Fruit fly (Drosophila melanogaster) whole organism, embryonic: ENCODE results near the gene CG13924.

Experiments
- BtbVII ChIP-seq: fragments of 200-800 bp; sonication (Bioruptor generic); optimal IDR thresholded peaks from 3 replicates; lab custom pipeline; 2017; ENCODE audit warnings: missing biosample characterization, mild to moderate bottlenecking, missing genetic modification characterization
- CG10267 ChIP-seq: fragments of 200-800 bp; sonication (Bioruptor generic); optimal IDR thresholded peaks from 2 replicates; lab custom pipeline; 2018; ENCODE audit warnings: missing biosample characterization, mild to moderate bottlenecking, missing genetic modification characterization, moderate library complexity
- CG10321 ChIP-seq: fragments of 200-800 bp; sonication (Bioruptor generic); IDR thresholded peaks from 2 replicates; pipeline ENCODE4 v1.3.6; 2022; ENCODE audit warnings: missing biosample characterization, missing genetic modification characterization
- CG10565 ChIP-seq: fragments of 200-800 bp; sonication (Bioruptor generic); optimal IDR thresholded peaks from 3 replicates; lab custom pipeline; 2016; ENCODE audit warnings: missing biosample characterization, mild to moderate bottlenecking, missing genetic modification characterization
- CG11560 ChIP-seq: fragments of 200-800 bp; sonication (Bioruptor generic); IDR thresholded peaks from 3 replicates; pipeline ENCODE4 v1.3.6; 2022; ENCODE audit warnings: missing biosample characterization, missing genetic modification characterization
- CG12104 ChIP-seq: fragments of 200-800 bp; sonication (Bioruptor generic); optimal IDR thresholded peaks from 3 replicates; lab custom pipeline; 2016; ENCODE audit warnings: missing biosample characterization, missing genetic modification characterization
- CG12155 ChIP-seq: fragments of 200-800 bp; sonication (Bioruptor generic); optimal IDR thresholded peaks from 3 replicates; lab custom pipeline; 2016; ENCODE audit warnings: missing biosample characterization, missing genetic modification characterization
- CG1233 ChIP-seq: fragments of 200-800 bp; sonication (Bioruptor generic); optimal IDR thresholded peaks from 4 replicates; lab custom pipeline; 2018; ENCODE audit warnings: missing biosample characterization, mild to moderate bottlenecking, missing genetic modification characterization
- CG13624 ChIP-seq: fragments of 200-800 bp; sonication (Bioruptor generic); optimal IDR thresholded peaks from 2 replicates; lab custom pipeline; 2016; ENCODE audit warnings: missing biosample characterization, missing genetic modification characterization
- CG15514 ChIP-seq: fragments of 200-800 bp; sonication (Bioruptor generic); optimal IDR thresholded peaks from 3 replicates; lab custom pipeline; 2017; ENCODE audit warnings: missing biosample characterization, missing genetic modification characterization, mild to moderate bottlenecking, moderate library complexity, missing genetic modification reagents
- CG2120 ChIP-seq: fragments of 200-800 bp; sonication (Bioruptor generic); optimal IDR thresholded peaks from 3 replicates; lab custom pipeline; 2016; ENCODE audit warnings: missing biosample characterization, missing genetic modification characterization
- CG2678 ChIP-seq: fragments of 200-800 bp; sonication (Bioruptor generic); optimal IDR thresholded peaks from 3 replicates; lab custom pipeline; 2019; ENCODE audit warnings: missing biosample characterization, mild to moderate bottlenecking, missing genetic modification characterization, moderate library complexity
- CG32767 ChIP-seq: fragments of 200-800 bp; sonication (Bioruptor generic); IDR thresholded peaks from 2 replicates; pipeline ENCODE4 v1.3.6; 2022; ENCODE audit warnings: missing biosample characterization, missing genetic modification characterization
- CG33213 ChIP-seq: fragments of 200-800 bp; sonication (Bioruptor generic); optimal IDR thresholded peaks from 3 replicates; lab custom pipeline; 2016; ENCODE audit warnings: missing biosample characterization, missing genetic modification characterization
- CG3847 ChIP-seq: fragments of 200-800 bp; sonication (Bioruptor generic); IDR thresholded peaks from 2 replicates; pipeline ENCODE4 v1.3.6; 2022; ENCODE audit warnings: missing biosample characterization, missing genetic modification characterization
- CG4360 ChIP-seq: fragments of 200-800 bp; sonication (Bioruptor generic); IDR thresholded peaks from 2 replicates; pipeline ENCODE4 v1.3.6; 2022; ENCODE audit warnings: missing biosample characterization, missing genetic modification characterization
- CG8478 ChIP-seq: fragments of >200 bp; optimal IDR thresholded peaks from 2 replicates; lab custom pipeline; 2018
- CrebB ChIP-seq: fragments of 200-800 bp; sonication (Bioruptor generic); optimal IDR thresholded peaks from 3 replicates; lab custom pipeline; 2018; ENCODE audit warnings: missing biosample characterization, mild to moderate bottlenecking, missing genetic modification characterization
- Dbx ChIP-seq: fragments of 200-800 bp; sonication (Bioruptor generic); IDR thresholded peaks from 3 replicates; pipeline ENCODE4 v1.3.6; 2022; ENCODE audit warnings: missing biosample characterization, missing genetic modification characterization
- Dfd ChIP-seq, 2 experiments: fragments of >200 bp; optimal IDR thresholded peaks; 2 replicates each; lab custom pipeline; 2017; ENCODE audit warnings: missing biosample characterization in 2 of 2, missing genetic modification characterization in 2 of 2
- Eip74EF ChIP-seq, 2 experiments: fragments of 200-800 bp in 1 of 2; fragments of >200 bp in 1 of 2; sonication (Bioruptor generic) in 1 of 2; optimal IDR thresholded peaks; 2 replicates each; lab custom pipeline; 2017 to 2019; ENCODE audit warnings: missing biosample characterization in 2 of 2, missing genetic modification characterization in 2 of 2, mild to moderate bottlenecking in 1 of 2, moderate library complexity in 1 of 2
- Fer2 ChIP-seq: fragments of 200-800 bp; sonication (Bioruptor generic); optimal IDR thresholded peaks from 2 replicates; lab custom pipeline; 2018; ENCODE audit warnings: missing biosample characterization, mild to moderate bottlenecking, missing genetic modification characterization, moderate library complexity
- Fer3 ChIP-seq: fragments of 200-800 bp; sonication (Bioruptor generic); optimal IDR thresholded peaks from 2 replicates; lab custom pipeline; 2018; ENCODE audit warnings: missing biosample characterization, mild to moderate bottlenecking, missing genetic modification characterization, moderate library complexity
- Gug ChIP-seq: fragments of 200-800 bp; sonication (Bioruptor generic); IDR thresholded peaks from 4 replicates; pipeline ENCODE4 v1.3.6; 2022; ENCODE audit warnings: missing biosample characterization, missing genetic modification characterization
- HmgZ ChIP-seq: fragments of 200-800 bp; sonication (Bioruptor generic); optimal IDR thresholded peaks from 2 replicates; lab custom pipeline; 2018; ENCODE audit warnings: missing biosample characterization, mild to moderate bottlenecking, missing genetic modification characterization
- Med ChIP-seq: fragments of 200-800 bp; sonication (Bioruptor generic); peaks from one replicate; lab custom pipeline; 2016; ENCODE audit warnings: missing biosample characterization, missing genetic modification characterization, mild to moderate bottlenecking, inconsistent platforms, moderate library complexity
- Meics ChIP-seq: fragments of 200-800 bp; sonication (Bioruptor generic); optimal IDR thresholded peaks from 2 replicates; lab custom pipeline; 2017; ENCODE audit warnings: missing biosample characterization, mild to moderate bottlenecking, missing genetic modification characterization
- caup ChIP-seq: fragments of 200-800 bp; sonication (Bioruptor generic); optimal IDR thresholded peaks from 3 replicates; lab custom pipeline; 2017; ENCODE audit warnings: missing biosample characterization, mild to moderate bottlenecking, missing genetic modification characterization, moderate library complexity; ENCODE audit not compliant: severe bottlenecking
- cg ChIP-seq: fragments of 200-800 bp; sonication (Bioruptor generic); optimal IDR thresholded peaks from 3 replicates; lab custom pipeline; 2019; ENCODE audit warnings: missing biosample characterization, mild to moderate bottlenecking, missing genetic modification characterization, moderate library complexity
- ci ChIP-seq: fragments of 200-800 bp; sonication (Bioruptor generic); IDR thresholded peaks from 3 replicates; pipeline ENCODE4 v1.3.6; 2022; ENCODE audit warnings: missing biosample characterization, missing genetic modification characterization
- fd102C ChIP-seq: fragments of 200-800 bp; sonication (Bioruptor generic); optimal IDR thresholded peaks from 2 replicates; lab custom pipeline; 2018; ENCODE audit warnings: missing biosample characterization, mild to moderate bottlenecking, missing genetic modification characterization, moderate library complexity
- hb ChIP-seq: fragments of 200-800 bp; sonication (Bioruptor generic); IDR thresholded peaks from 3 replicates; pipeline ENCODE4 v1.3.6; 2022; ENCODE audit warnings: missing biosample characterization, missing genetic modification characterization; ENCODE audit not compliant: partially characterized antibody
- hth ChIP-seq: fragments of >200 bp; optimal IDR thresholded peaks from 2 replicates; lab custom pipeline; 2017; ENCODE audit warnings: inconsistent platforms
- lbe ChIP-seq: fragments of 200-800 bp; sonication (Bioruptor generic); optimal IDR thresholded peaks from 2 replicates; lab custom pipeline; 2016; ENCODE audit warnings: missing biosample characterization, mild to moderate bottlenecking, missing genetic modification characterization
- lov ChIP-seq, 2 experiments: fragments of 200-800 bp in 1 of 2; fragments of >200 bp in 1 of 2; sonication (Bioruptor generic) in 1 of 2; IDR thresholded peaks in 1 of 2; optimal IDR thresholded peaks in 1 of 2; 2 replicates in 1 of 2; 3 replicates in 1 of 2; pipeline versions ENCODE4 v1.3.6 to Lab custom; 2017 to 2022; ENCODE audit warnings: missing biosample characterization in 1 of 2, missing genetic modification characterization in 1 of 2
- mld ChIP-seq: fragments of 200-800 bp; sonication (Bioruptor generic); IDR thresholded peaks from 3 replicates; pipeline ENCODE4 v1.3.6; 2022; ENCODE audit warnings: missing biosample characterization, missing genetic modification characterization; ENCODE audit not compliant: partially characterized antibody
- nau ChIP-seq: fragments of 200-800 bp; sonication (Bioruptor generic); optimal IDR thresholded peaks from 3 replicates; lab custom pipeline; 2017; ENCODE audit warnings: missing biosample characterization, mild to moderate bottlenecking, missing genetic modification characterization, missing genetic modification reagents
- onecut ChIP-seq: fragments of 200-800 bp; sonication (Bioruptor generic); IDR thresholded peaks from 2 replicates; pipeline ENCODE4 v1.3.6; 2022; ENCODE audit warnings: missing biosample characterization, missing genetic modification characterization
- p53 ChIP-seq: fragments of 200-800 bp; sonication (Bioruptor generic); optimal IDR thresholded peaks from 2 replicates; lab custom pipeline; 2016; ENCODE audit warnings: missing biosample characterization, missing genetic modification characterization
- pnt ChIP-seq: fragments of 200-800 bp; sonication (Bioruptor generic); optimal IDR thresholded peaks from 3 replicates; lab custom pipeline; 2016; ENCODE audit warnings: missing biosample characterization, missing genetic modification characterization
- psq ChIP-seq: fragments of 200-800 bp; sonication (Bioruptor generic); optimal IDR thresholded peaks from 2 replicates; lab custom pipeline; 2017; ENCODE audit warnings: missing biosample characterization, missing genetic modification characterization
- ranshi ChIP-seq: fragments of 200-800 bp; sonication (Bioruptor generic); IDR thresholded peaks from 2 replicates; pipeline ENCODE4 v1.3.6; 2022; ENCODE audit warnings: missing biosample characterization, missing genetic modification characterization
- scrt ChIP-seq: fragments of 200-800 bp; sonication (Bioruptor generic); optimal IDR thresholded peaks from 2 replicates; lab custom pipeline; 2018; ENCODE audit warnings: missing biosample characterization, mild to moderate bottlenecking, missing genetic modification characterization, moderate library complexity
- sim ChIP-seq: fragments of 200-800 bp; sonication (Bioruptor generic); IDR thresholded peaks from 2 replicates; pipeline ENCODE4 v1.3.6; 2022; ENCODE audit warnings: missing biosample characterization, missing genetic modification characterization
- sna ChIP-seq: fragments of 200-800 bp; sonication (Bioruptor generic); IDR thresholded peaks from 2 replicates; pipeline ENCODE4 v1.3.6; 2022; ENCODE audit warnings: missing biosample characterization, missing genetic modification characterization; ENCODE audit not compliant: partially characterized antibody
- sr ChIP-seq: fragments of 200-800 bp; sonication (Bioruptor generic); IDR thresholded peaks from 3 replicates; pipeline ENCODE4 v1.3.6; 2022; ENCODE audit warnings: missing biosample characterization, missing genetic modification characterization
- wek ChIP-seq: fragments of 200-800 bp; sonication (Bioruptor generic); optimal IDR thresholded peaks from 3 replicates; lab custom pipeline; 2018; ENCODE audit warnings: missing biosample characterization, mild to moderate bottlenecking, missing genetic modification characterization, moderate library complexity
- z ChIP-seq: fragments of 200-800 bp; sonication (Bioruptor generic); IDR thresholded peaks from 3 replicates; pipeline ENCODE4 v1.3.6; 2022; ENCODE audit warnings: missing biosample characterization, missing genetic modification characterization

CG13924 gene

DNA sequence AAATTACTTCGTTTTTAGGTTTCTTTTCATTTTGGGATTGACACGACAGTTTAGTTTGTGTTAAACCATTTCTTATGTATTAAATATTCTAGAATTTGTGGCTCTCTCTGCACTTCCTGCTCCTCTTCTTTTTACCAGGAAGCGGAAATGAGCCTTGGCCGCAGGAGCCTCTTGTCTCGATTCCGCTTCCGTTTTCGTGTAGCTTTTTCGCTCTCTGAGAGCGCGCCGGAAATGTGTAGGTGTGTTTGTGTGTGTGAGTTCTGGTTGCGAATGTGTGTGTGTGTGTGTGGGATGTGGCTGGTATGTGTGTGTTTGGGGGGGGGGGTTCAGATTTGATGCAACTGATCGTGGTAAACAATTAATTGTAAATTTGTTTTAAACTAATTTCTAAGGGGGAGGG, 10.3 kb upstream of the CG13924 start (continued):
- TF ChIP-seq CG32767 (GFP tag; lab: Robert Waterston, UW) (0 out of 2 replicates have a peak, but pooled peaks have one; percentile 18), scrt (GFP tag; lab: Kevin White, UChicago) (peak; percentile 32), CG10267 (tag; lab: Kevin White, UChicago) (peak; percentile 7), BtbVII (GFP tag; lab: Kevin White, UChicago) (peak; percentile 9), sna (GFP tag; lab: Robert Waterston, UW) (no peak), z (GFP tag; lab: Robert Waterston, UW) (0 out of 3 replicates have a peak, but pooled peaks have one; percentile 16), ranshi (GFP tag; lab: Robert Waterston, UW) (peak; percentile 19; the same call in 1 of the 2 replicates), CG15514 (peak; percentile 30), Gug (GFP tag; lab: Robert Waterston, UW) (no peak), cg (peak; percentile 82), fd102C (GFP tag; lab: Kevin White, UChicago) (peak; percentile 10), sim (GFP tag; lab: Robert Waterston, UW) (0 out of 2 replicates have a peak, but pooled peaks have one; percentile 44), CG2678 (tag; lab: Kevin White, UChicago) (peak; percentile 2), p53 (GFP tag; lab: Kevin White, UChicago) (no peak), CG10565 (GFP tag; lab: Kevin White, UChicago) (no peak), lbe (no peak), Eip74EF (GFP tag; optimal IDR thresholded peaks at IDR 0.05; lab: Kevin White, UChicago) (peak in 1 of 2 experiments; percentile 21), HmgZ (tag; lab: Kevin White, UChicago) (no peak), nau (GFP tag; lab: Kevin White, UChicago) (peak; percentile 60), CG1233 (GFP tag; lab: Kevin White, UChicago) (peak; percentile 55), CG12104 (GFP tag; lab: Kevin White, UChicago) (peak; percentile 0), Meics (GFP tag; lab: Kevin White, UChicago) (peak; percentile 17), caup (GFP tag; lab: Kevin White, UChicago) (peak; percentile 7), Fer3 (tag; lab: Kevin White, UChicago) (peak; percentile 12), sr (0 out of 3 replicates have a peak, but pooled peaks have one; percentile 35), ci (GFP tag; lab: Robert Waterston, UW) (peak; percentile 17; the same call in 1 of the 3 replicates), lov (optimal IDR thresholded peaks at IDR 0.05; lab: Kevin White, UChicago) (no peak), lov (GFP tag; IDR thresholded peaks at IDR 0.05; lab: Robert Waterston, UW) (0 out of 3 replicates have a peak, but pooled peaks have one; percentile 52), mld (GFP tag; lab: Robert Waterston, UW) (no peak)

DNA sequence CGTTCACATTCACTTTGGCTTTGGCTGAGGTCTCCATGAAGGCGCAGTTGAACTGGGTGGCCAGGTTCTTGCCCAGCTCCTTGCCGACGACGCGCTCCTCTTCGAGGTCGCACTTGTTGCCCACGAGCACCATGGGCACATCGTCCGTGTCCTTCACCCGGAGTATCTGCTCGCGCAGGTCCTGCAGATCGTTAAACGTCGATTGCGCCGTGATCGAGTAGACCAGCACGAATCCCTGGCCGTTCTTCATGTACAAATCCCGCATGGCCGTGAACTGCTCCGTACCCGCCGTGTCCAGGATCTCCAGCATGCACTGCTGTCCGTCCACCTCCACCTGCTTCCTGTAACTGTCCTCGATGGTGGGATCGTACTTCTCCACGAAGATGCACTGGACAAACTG, 9.1 kb upstream of the CG13924 start:
- 0 out of 3 replicates have a peak, but pooled peaks have one; percentile 27 for TF ChIP-seq ci (GFP tag; lab: Robert Waterston, UW)
- TF ChIP-seq Med (GFP tag; lab: Kevin White, UChicago) = peak; percentile 64
- no peak for TF ChIP-seq CG15514
- TF ChIP-seq CG8478 (lab: Kevin White, UChicago) = peak; percentile 65

DNA sequence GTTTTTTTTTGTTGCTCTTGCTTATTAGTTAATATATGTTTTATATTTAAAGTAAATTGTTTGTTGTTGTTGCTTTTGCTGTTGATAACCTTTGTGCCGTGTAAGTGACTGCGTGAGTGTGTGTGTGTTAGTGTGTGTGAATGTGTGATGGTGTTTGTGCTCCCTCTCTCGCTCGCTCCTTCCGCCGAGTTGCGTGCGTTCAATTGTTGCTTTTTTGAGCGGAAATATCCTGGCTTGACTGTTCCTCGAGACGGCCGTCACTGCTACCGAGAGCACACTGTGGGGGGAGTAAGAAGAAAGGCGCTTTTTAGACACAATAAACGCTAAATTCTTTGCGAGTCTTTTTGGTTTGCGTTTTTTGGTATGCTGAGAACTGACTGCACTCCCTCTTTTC, 8.4 kb upstream of the CG13924 start:
- no peak for TF ChIP-seq wek (GFP tag; lab: Kevin White, UChicago)
- no peak for TF ChIP-seq CG10321 (GFP tag; lab: Robert Waterston, UW)
- no peak for TF ChIP-seq hth
- TF ChIP-seq CG13624 (GFP tag; lab: Kevin White, UChicago) = no peak
- no peak for TF ChIP-seq CG2678 (tag; lab: Kevin White, UChicago)
- TF ChIP-seq Dbx = no peak
- TF ChIP-seq hb (GFP tag; lab: Robert Waterston, UW) = no peak
- TF ChIP-seq CG3847 (GFP tag; lab: Robert Waterston, UW) = no peak
- peak; percentile 84 for TF ChIP-seq CG4360 (GFP tag; lab: Robert Waterston, UW)
- no peak for TF ChIP-seq CG11560 (tag; lab: Robert Waterston, UW)
- TF ChIP-seq sr = no peak
- TF ChIP-seq pnt = no peak
- no peak for TF ChIP-seq CG12155 (GFP tag; lab: Kevin White, UChicago)
- no peak for TF ChIP-seq CrebB (tag; lab: Kevin White, UChicago)
- no peak for TF ChIP-seq psq (GFP tag; lab: Kevin White, UChicago)
- no peak for TF ChIP-seq CG2120 (GFP tag; lab: Kevin White, UChicago)
- no peak for TF ChIP-seq onecut (GFP tag; lab: Robert Waterston, UW)
- TF ChIP-seq Fer2 (tag; lab: Kevin White, UChicago) = no peak
- TF ChIP-seq CG33213 = no peak
- peak in 1 of 2 experiments; percentile 17 for TF ChIP-seq Dfd (GFP tag; optimal IDR thresholded peaks at IDR 0.05; lab: Kevin White, UChicago)
